Worm (Caenorhabditis elegans) whole organism, L1 larva: ENCODE measurements around the gene F10E9.3.

Source experiments
- C34B4.2 ChIP-seq: sonication (generic microtip); optimal IDR thresholded peaks from 2 replicates; lab custom pipeline; 2017; ENCODE audit warnings: mild to moderate bottlenecking, missing genetic modification characterization, missing compliant biosample characterization
- aha-1 ChIP-seq: fragments of 150-350 bp; optimal IDR thresholded peaks from 2 replicates; lab custom pipeline; 2014; ENCODE audit warnings: missing biosample characterization, missing genetic modification characterization
- alr-1 ChIP-seq: fragments of 200-800 bp; sonication (Bioruptor generic); optimal IDR thresholded peaks from 2 replicates; lab custom pipeline; 2018; ENCODE audit warnings: borderline replicate concordance, mild to moderate bottlenecking, missing genetic modification characterization, missing compliant biosample characterization
- aly-2 ChIP-seq: fragments of 150-350 bp; optimal IDR thresholded peaks from 2 replicates; lab custom pipeline; 2014; ENCODE audit warnings: missing biosample characterization, missing genetic modification characterization
- blmp-1 ChIP-seq: fragments of 150-350 bp; optimal IDR thresholded peaks from 2 replicates; lab custom pipeline; 2014; ENCODE audit warnings: missing biosample characterization, missing genetic modification characterization
- ceh-82 ChIP-seq, 3 experiments: fragments of 150-350 bp in 1 of 3; sonication (generic microtip) in 2 of 3; optimal IDR thresholded peaks; 2 replicates each; lab custom pipeline; 2014 to 2017; ENCODE audit warnings: missing biosample characterization in 3 of 3, missing genetic modification characterization in 3 of 3
- dpl-1 ChIP-seq, 3 experiments: fragments of 150-350 bp in 2 of 3; sonication (generic microtip) in 1 of 3; optimal IDR thresholded peaks; 2 replicates each; lab custom pipeline; 2014 to 2017; ENCODE audit warnings: missing biosample characterization in 3 of 3, missing genetic modification characterization in 3 of 3, missing genetic modification reagents in 3 of 3
- efl-1 ChIP-seq, 4 experiments: fragments of 150-350 bp; optimal IDR thresholded peaks in 3 of 4; peaks in 1 of 4; 1 replicate in 1 of 4; 2 replicates in 3 of 4; lab custom pipeline; 2014; ENCODE audit warnings: missing biosample characterization in 2 of 4, missing genetic modification characterization in 2 of 4, missing genetic modification reagents in 2 of 4
- elt-2 ChIP-seq: sonication (generic microtip); optimal IDR thresholded peaks from 2 replicates; lab custom pipeline; 2016; ENCODE audit warnings: missing genetic modification characterization, mild to moderate bottlenecking, inconsistent platforms, missing compliant biosample characterization, missing genetic modification reagents
- elt-3 ChIP-seq, 6 experiments: fragments of 150-350 bp in 1 of 6; sonication (generic microtip); optimal IDR thresholded peaks; 2 replicates each; lab custom pipeline; 2017 to 2018; ENCODE audit warnings: missing biosample characterization in 6 of 6, missing genetic modification characterization in 6 of 6, inconsistent platforms in 1 of 6
- hlh-17 ChIP-seq: fragments of 200-800 bp; sonication (Bioruptor generic); optimal IDR thresholded peaks from 2 replicates; lab custom pipeline; 2018; ENCODE audit warnings: missing genetic modification characterization, mild to moderate bottlenecking, missing compliant biosample characterization, moderate library complexity, borderline replicate concordance
- hlh-4 ChIP-seq: sonication (generic microtip); optimal IDR thresholded peaks from 2 replicates; lab custom pipeline; 2016; ENCODE audit warnings: mild to moderate bottlenecking, missing genetic modification characterization, missing compliant biosample characterization
- hpl-2 ChIP-seq: fragments of 150-350 bp; optimal IDR thresholded peaks from 2 replicates; lab custom pipeline; 2014; ENCODE audit warnings: missing biosample characterization, missing genetic modification reagents, missing genetic modification characterization
- isw-1 ChIP-seq: fragments of 200-800 bp; sonication (Bioruptor generic); IDR thresholded peaks from 2 replicates; pipeline ENCODE4 v1.3.6; 2022; ENCODE audit warnings: missing genetic modification characterization, missing compliant biosample characterization
- jun-1 ChIP-seq: fragments of 150-350 bp; optimal IDR thresholded peaks from 2 replicates; lab custom pipeline; 2014; ENCODE audit warnings: missing biosample characterization, missing genetic modification reagents, missing genetic modification characterization
- lin-13 ChIP-seq: fragments of 150-350 bp; optimal IDR thresholded peaks from 2 replicates; lab custom pipeline; 2014; ENCODE audit warnings: missing biosample characterization, missing genetic modification reagents, missing genetic modification characterization
- lin-14 ChIP-seq: fragments of 200-800 bp; sonication (Bioruptor generic); optimal IDR thresholded peaks from 2 replicates; lab custom pipeline; 2018; ENCODE audit warnings: mild to moderate bottlenecking, missing genetic modification characterization, moderate library complexity, missing compliant biosample characterization
- lin-15B ChIP-seq: fragments of 150-350 bp; sonication (generic microtip); optimal IDR thresholded peaks from 3 replicates; lab custom pipeline; 2014; ENCODE audit warnings: missing biosample characterization, missing genetic modification characterization
- lin-35 ChIP-seq, 2 experiments: fragments of 150-350 bp; optimal IDR thresholded peaks; 2 replicates each; lab custom pipeline; 2014; ENCODE audit warnings: missing biosample characterization in 2 of 2, missing genetic modification characterization in 2 of 2, missing genetic modification reagents in 2 of 2
- lir-3 ChIP-seq: sonication (generic microtip); optimal IDR thresholded peaks from 2 replicates; lab custom pipeline; 2016; ENCODE audit warnings: mild to moderate bottlenecking, missing genetic modification characterization, moderate library complexity, missing compliant biosample characterization; ENCODE audit not compliant: poor library complexity
- lsy-2 ChIP-seq, 2 experiments: fragments of 150-350 bp; optimal IDR thresholded peaks; 2 replicates each; lab custom pipeline; 2014; ENCODE audit warnings: missing biosample characterization in 2 of 2, missing genetic modification characterization in 2 of 2
- mab-9 ChIP-seq: fragments of 200-800 bp; sonication (Bioruptor generic); IDR thresholded peaks from 2 replicates; pipeline ENCODE4 v1.3.6; 2022; ENCODE audit warnings: missing genetic modification reagents, missing genetic modification characterization, missing compliant biosample characterization
- mdl-1 ChIP-seq, 2 experiments: fragments of 150-350 bp; optimal IDR thresholded peaks; 2 replicates each; lab custom pipeline; 2014 to 2017; ENCODE audit warnings: missing biosample characterization in 2 of 2, missing genetic modification characterization in 2 of 2, inconsistent platforms in 1 of 2
- nhr-11 ChIP-seq: fragments of 150-350 bp; optimal IDR thresholded peaks from 2 replicates; lab custom pipeline; 2014; ENCODE audit warnings: missing biosample characterization, missing genetic modification characterization
- nhr-20 ChIP-seq: sonication (generic microtip); optimal IDR thresholded peaks from 2 replicates; lab custom pipeline; 2016; ENCODE audit warnings: mild to moderate bottlenecking, missing genetic modification characterization, missing compliant biosample characterization
- nhr-71 ChIP-seq: sonication (generic microtip); optimal IDR thresholded peaks from 2 replicates; lab custom pipeline; 2016; ENCODE audit warnings: mild to moderate bottlenecking, missing genetic modification characterization, moderate library complexity, missing compliant biosample characterization
- pqm-1 ChIP-seq: sonication (generic microtip); optimal IDR thresholded peaks from 3 replicates; lab custom pipeline; 2017; ENCODE audit warnings: missing biosample characterization, missing genetic modification characterization
- rnt-1 ChIP-seq: sonication (generic microtip); optimal IDR thresholded peaks from 2 replicates; lab custom pipeline; 2016; ENCODE audit warnings: mild to moderate bottlenecking, missing genetic modification characterization, moderate library complexity, missing compliant biosample characterization
- skn-1 ChIP-seq: fragments of 150-350 bp; optimal IDR thresholded peaks from 2 replicates; lab custom pipeline; 2014; ENCODE audit warnings: missing biosample characterization, missing genetic modification characterization
- snu-23 ChIP-seq: sonication (generic microtip); optimal IDR thresholded peaks from 2 replicates; lab custom pipeline; 2016; ENCODE audit warnings: missing genetic modification characterization, missing compliant biosample characterization
- sptf-1 ChIP-seq: fragments of 150-350 bp; optimal IDR thresholded peaks from 2 replicates; lab custom pipeline; 2014; ENCODE audit warnings: missing biosample characterization, missing genetic modification characterization
- swsn-7 ChIP-seq: sonication (generic microtip); optimal IDR thresholded peaks from 2 replicates; lab custom pipeline; 2016; ENCODE audit warnings: missing genetic modification characterization, missing compliant biosample characterization
- xbp-1 ChIP-seq: sonication (generic microtip); optimal IDR thresholded peaks from 2 replicates; lab custom pipeline; 2016; ENCODE audit warnings: missing genetic modification characterization, missing compliant biosample characterization
- ztf-4 ChIP-seq: fragments of 150-350 bp; optimal IDR thresholded peaks from 2 replicates; lab custom pipeline; 2014; ENCODE audit warnings: missing biosample characterization, missing genetic modification characterization

F10E9.3 gene

DNA sequence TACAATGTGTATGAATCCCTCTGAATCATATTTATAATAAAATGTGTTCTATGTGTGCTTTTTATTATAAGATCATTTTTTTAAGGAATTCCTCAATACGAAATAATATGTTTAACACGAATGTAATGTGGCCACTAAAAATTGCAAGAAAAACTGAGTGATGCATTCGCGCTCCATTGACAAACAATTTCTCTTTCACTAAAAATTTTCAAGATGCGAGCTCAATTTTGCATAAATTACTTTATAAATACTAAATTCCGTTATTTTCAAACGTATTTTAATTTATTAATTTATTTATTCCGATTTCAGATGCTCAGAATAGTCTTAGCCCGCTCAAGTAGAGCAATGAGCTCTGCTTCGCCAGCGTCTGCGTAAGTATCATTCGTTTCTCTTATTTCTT lies 45.1 kb upstream of the F10E9.3 start, which contains the start of gene mrps-9:
TSS of gene mrps-9 (plus strand) at position 310 of the 400 bp plus-strand sequence.
- TF ChIP-seq lsy-2 (tag; optimal IDR thresholded peaks at IDR 0.05; lab: Kevin White, UChicago) (peak in 1 of 2 experiments; percentile 60), lin-14 (GFP tag; lab: Kevin White, UChicago) (peak; percentile 38), isw-1 (GFP tag; lab: Robert Waterston, UW) (no peak), blmp-1 (tag; lab: Kevin White, UChicago) (peak; percentile 78), lir-3 (peak; percentile 30), hlh-17 (GFP tag; lab: Kevin White, UChicago) (no peak), snu-23 (GFP tag; lab: Kevin White, UChicago) (peak; percentile 30), aly-2 (no peak), xbp-1 (peak; percentile 9), aha-1 (tag; lab: Kevin White, UChicago) (no peak), elt-2 (no peak), dpl-1 (GFP tag; optimal IDR thresholded peaks at IDR 0.05; lab: Kevin White, UChicago) (peak; percentile 11 to 64 (median 37)), swsn-7 (tag; lab: Kevin White, UChicago) (peak; percentile 15), lin-35 (GFP tag; optimal IDR thresholded peaks at IDR 0.05; lab: Kevin White, UChicago) (peak; percentile 27 to 41), efl-1 (optimal IDR thresholded peaks at IDR 0.05; lab: Kevin White, UChicago) (peak; percentile 30 to 36), efl-1 (GFP tag; optimal IDR thresholded peaks at IDR 0.05 in 1 of 2; lab: Kevin White, UChicago) (peak; percentile 31 to 92), jun-1 (tag; lab: Kevin White, UChicago) (no peak), nhr-20 (peak; percentile 0), rnt-1 (tag; lab: Kevin White, UChicago) (peak; percentile 26), alr-1 (no peak), skn-1 (tag; lab: Kevin White, UChicago) (no peak)

- TF ChIP-seq snu-23 (GFP tag; lab: Kevin White, UChicago) (peak; percentile 33), lin-15B (tag; lab: Kevin White, UChicago) (peak; percentile 15), rnt-1 (tag; lab: Kevin White, UChicago) (peak; percentile 45), nhr-71 (tag; lab: Kevin White, UChicago) (no peak), lin-35 (GFP tag; optimal IDR thresholded peaks at IDR 0.05; lab: Kevin White, UChicago) (peak; percentile 23 to 31), ceh-82 (tag; optimal IDR thresholded peaks at IDR 0.05; lab: Kevin White, UChicago) (peak in 1 of 3 experiments; percentile 31), dpl-1 (GFP tag; optimal IDR thresholded peaks at IDR 0.05; lab: Kevin White, UChicago) (peak in 2 of 3 experiments; percentile 36 to 44), skn-1 (tag; lab: Kevin White, UChicago) (peak; percentile 25), pqm-1 (tag; lab: Kevin White, UChicago) (no peak), lsy-2 (tag; optimal IDR thresholded peaks at IDR 0.05; lab: Kevin White, UChicago) (peak in 1 of 2 experiments; percentile 55), elt-3 (tag; optimal IDR thresholded peaks at IDR 0.05; lab: Kevin White, UChicago) (no peak), mdl-1 (tag; optimal IDR thresholded peaks at IDR 0.05; lab: Kevin White, UChicago) (no peak), efl-1 (optimal IDR thresholded peaks at IDR 0.05; lab: Kevin White, UChicago) (peak; percentile 32 to 36), efl-1 (GFP tag; optimal IDR thresholded peaks at IDR 0.05 in 1 of 2; lab: Kevin White, UChicago) (peak in 1 of 2 experiments; percentile 17), blmp-1 (tag; lab: Kevin White, UChicago) (peak; percentile 46), ztf-4 (tag; lab: Kevin White, UChicago) (no peak), C34B4.2 (no peak), lir-3 (peak; percentile 24)
- TF ChIP-seq, all 84 proteins: peak for 11
These were observed 42.5 kb upstream of the F10E9.3 start, which contains the start of the genes F09G8.7 and crn-7 for ce11 chrIII:8268296-8268695. Gene F09G8.7 (minus strand): TSS chrIII:8268355. Gene crn-7 (plus strand): TSS chrIII:8268531.

- TF ChIP-seq nhr-11 (no peak), elt-2 (no peak), mab-9 (GFP tag; lab: Robert Waterston, UW) (no peak), mdl-1 (tag; optimal IDR thresholded peaks at IDR 0.05; lab: Kevin White, UChicago) (no peak), efl-1 (optimal IDR thresholded peaks at IDR 0.05; lab: Kevin White, UChicago) (no peak), efl-1 (GFP tag; optimal IDR thresholded peaks at IDR 0.05 in 1 of 2; lab: Kevin White, UChicago) (no peak), nhr-20 (no peak), elt-3 (tag; optimal IDR thresholded peaks at IDR 0.05; lab: Kevin White, UChicago) (no peak), lin-13 (GFP tag; lab: Kevin White, UChicago) (no peak), hpl-2 (GFP tag; lab: Kevin White, UChicago) (no peak), sptf-1 (no peak), hlh-4 (tag; lab: Kevin White, UChicago) (no peak), ztf-4 (tag; lab: Kevin White, UChicago) (no peak)
These were observed 39.1 kb upstream of the F10E9.3 start, which contains the start of the genes mps-4 and F09G8.10 for ce11 chrIII:8271676-8272225. Gene mps-4 (minus strand): TSS chrIII:8271776. Gene F09G8.10 (minus strand): TSS chrIII:8272175.
